Fruit fly (Drosophila melanogaster): Measurements from ENCODE around the gene Prx6a.

Prx6a gene

DNA sequence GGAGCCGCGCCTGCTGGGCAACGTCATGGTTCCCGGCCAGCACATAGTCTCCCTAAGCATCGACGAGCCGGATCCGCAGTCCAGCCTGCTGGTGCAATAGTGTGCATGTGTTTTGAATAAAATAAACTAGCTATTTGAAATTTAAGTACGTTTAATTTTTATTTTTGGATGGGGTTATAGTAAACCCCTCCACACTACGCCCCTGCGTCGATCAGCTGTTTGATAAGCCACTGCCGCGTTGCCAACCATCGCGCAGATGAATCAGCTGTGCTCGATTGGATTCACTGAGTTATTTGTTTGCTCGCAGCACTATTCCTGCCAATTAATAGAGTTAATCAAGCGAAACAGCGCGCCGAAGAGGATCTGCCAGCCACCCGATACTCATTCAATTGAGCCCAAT is 827 bp upstream of the Prx6a start, which contains the start of gene RabGGTb (continued):
- TF ChIP-seq insv (GFP tag; optimal IDR thresholded peaks at IDR 0.05) (no peak), nmo (GFP tag; optimal IDR thresholded peaks at IDR 0.05) (peak; percentile 30), CG9817 (tag; optimal IDR thresholded peaks at IDR 0.05) (peak; percentile 27), CG8478 (optimal IDR thresholded peaks at IDR 0.05) (no peak), ind (GFP tag; optimal IDR thresholded peaks at IDR 0.05) (peak; percentile 38), CG34376 (GFP tag; optimal IDR thresholded peaks at IDR 0.05) (peak; percentile 46), mam (GFP tag; optimal IDR thresholded peaks at IDR 0.05) (peak; percentile 74), Antp (GFP tag; optimal IDR thresholded peaks at IDR 0.05) (peak; percentile 64), CG10267 (tag; optimal IDR thresholded peaks at IDR 0.05) (peak; percentile 41), CG6254 (GFP tag; optimal IDR thresholded peaks at IDR 0.05) (no peak), Eip74EF (GFP tag; optimal IDR thresholded peaks at IDR 0.05) (no peak), GATAe (GFP tag; conservative IDR thresholded peaks at IDR 0.05) (peak; percentile 75), CG12071 (GFP tag; optimal IDR thresholded peaks at IDR 0.05) (peak; percentile 26), CG15696 (tag; optimal IDR thresholded peaks at IDR 0.05) (peak; percentile 12), ems (GFP tag; optimal IDR thresholded peaks at IDR 0.05) (peak; percentile 63), Ets97D (GFP tag; optimal IDR thresholded peaks at IDR 0.05) (peak; percentile 11), CG3407 (GFP tag; optimal IDR thresholded peaks at IDR 0.05) (no peak), pb (GFP tag; optimal IDR thresholded peaks at IDR 0.05) (no peak), twi (tag; optimal IDR thresholded peaks at IDR 0.05) (no peak), sc (optimal IDR thresholded peaks at IDR 0.05) (no peak), sc (GFP tag; optimal IDR thresholded peaks at IDR 0.05) (no peak), CG13296 (GFP tag; optimal IDR thresholded peaks at IDR 0.05) (peak; percentile 50), CG6791 (GFP tag; IDR thresholded peaks at IDR 0.05; ENCODE audit: partially characterized antibody) (0 out of 3 replicates have a peak, but pooled peaks have one; percentile 32), CG12744 (GFP tag; optimal IDR thresholded peaks at IDR 0.05) (no peak), usp (GFP tag; optimal IDR thresholded peaks at IDR 0.05) (no peak), tap (tag; optimal IDR thresholded peaks at IDR 0.05) (peak; percentile 32), CG31388 (GFP tag; optimal IDR thresholded peaks at IDR 0.05) (no peak), bigmax (GFP tag; optimal IDR thresholded peaks at IDR 0.05) (peak; percentile 69), CG6683 (GFP tag; optimal IDR thresholded peaks at IDR 0.05) (no peak), maf-S (GFP tag; optimal IDR thresholded peaks at IDR 0.05) (peak; percentile 25), CG4328 (GFP tag; optimal IDR thresholded peaks at IDR 0.05) (peak; percentile 33), CG17912 (GFP tag; optimal IDR thresholded peaks at IDR 0.05) (no peak), CG32767 (GFP tag; IDR thresholded peaks at IDR 0.05) (peak; percentile 38; the same call in 1 of the 2 replicates), gfzf (GFP tag; optimal IDR thresholded peaks at IDR 0.05) (no peak), Scr (GFP tag; IDR thresholded peaks at IDR 0.05; ENCODE audit: partially characterized antibody) (0 out of 2 replicates have a peak, but pooled peaks have one; percentile 10), CG2889 (GFP tag; IDR thresholded peaks at IDR 0.05) (peak; percentile 42; the same call in 1 of the 3 replicates), Hmx (GFP tag; optimal IDR thresholded peaks at IDR 0.05) (peak; percentile 13), CG6654 (GFP tag; optimal IDR thresholded peaks at IDR 0.05) (no peak), Oli (tag; optimal IDR thresholded peaks at IDR 0.05) (peak; percentile 36), CG15479 (GFP tag; optimal IDR thresholded peaks at IDR 0.05) (no peak), CG7357 (GFP tag; IDR thresholded peaks at IDR 0.05) (no peak), croc (GFP tag; conservative IDR thresholded peaks at IDR 0.05) (no peak; the same call in 2 of the 3 replicates), Dref (GFP tag; IDR thresholded peaks at IDR 0.05) (peak; percentile 41), CG4707 (GFP tag; optimal IDR thresholded peaks at IDR 0.05) (no peak), Dad (GFP tag; optimal IDR thresholded peaks at IDR 0.05) (no peak), CG14667 (GFP tag; IDR thresholded peaks at IDR 0.05) (peak; percentile 51), CG18599 (GFP tag; optimal IDR thresholded peaks at IDR 0.05) (peak; percentile 67), Ptx1 (GFP tag; IDR thresholded peaks at IDR 0.05) (peak; percentile 79), Doc2 (GFP tag; IDR thresholded peaks at IDR 0.05) (no peak), gem (tag; optimal IDR thresholded peaks at IDR 0.05) (peak; percentile 51), Ets65A (GFP tag) (peak; percentile 77)
